Worm (Caenorhabditis elegans) whole organism, L4/young adult: ENCODE data around the gene srt-70.

Experiments used
- W03F9.2 ChIP-seq: fragments of 150-350 bp; optimal IDR thresholded peaks from 2 replicates; lab custom pipeline; 2014; ENCODE audit warnings: missing biosample characterization, missing genetic modification characterization
- dao-5 ChIP-seq: sonication (generic microtip); optimal IDR thresholded peaks from 2 replicates; lab custom pipeline; 2016; ENCODE audit warnings: missing genotype, missing genetic modification characterization, moderate library complexity, missing compliant biosample characterization
- him-1 ChIP-seq: sonication (generic microtip); optimal IDR thresholded peaks from 2 replicates; lab custom pipeline; 2016; ENCODE audit warnings: missing genotype, missing genetic modification reagents, missing genetic modification characterization, missing compliant biosample characterization

DNA sequence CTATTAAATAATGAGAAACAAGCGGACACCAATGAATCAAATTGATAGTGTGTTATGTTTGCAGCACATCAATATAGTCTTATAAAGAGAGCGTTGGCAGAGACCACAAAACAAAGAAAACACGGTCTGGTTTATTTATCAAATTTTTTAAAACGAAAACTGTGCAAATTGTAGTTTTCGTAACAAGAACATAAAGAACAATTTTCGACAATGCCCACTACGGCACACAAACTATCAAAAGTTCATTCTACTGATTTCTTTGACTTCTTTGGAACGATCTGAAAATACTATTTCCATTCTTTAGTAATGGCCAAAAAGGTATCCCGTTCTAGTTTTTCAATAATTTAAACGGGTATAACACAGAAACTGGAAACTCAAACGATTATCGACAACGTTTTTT, 22.2 kb downstream of the srt-70 start, which contains the start of gene cest-35.2:
- TF ChIP-seq W03F9.2 (tag; lab: Kevin White, UChicago), result no peak
- no peak for TF ChIP-seq him-1 (tag; lab: Kevin White, UChicago)
- no peak for TF ChIP-seq dao-5 (tag; lab: Kevin White, UChicago)
